Fruit fly (Drosophila melanogaster) whole organism, embryonic: ENCODE data around the gene Ndfip.
A peak's percentile ranks its signal among the peaks of the same experiment; 100 is the strongest.

ENCODE experiments used
- Atf6 ChIP-seq: fragments of 200-800 bp; sonication (Bioruptor generic); IDR thresholded peaks from 2 replicates; pipeline ENCODE4 v1.3.6; 2022; ENCODE audit warnings: missing biosample characterization, missing genetic modification characterization
- Awh ChIP-seq: fragments of 200-800 bp; sonication (Bioruptor generic); IDR thresholded peaks from 2 replicates; pipeline ENCODE4, ENCODE4 v1.3.6; 2022; ENCODE audit warnings: missing biosample characterization, missing genetic modification characterization
- BtbVII ChIP-seq: fragments of 200-800 bp; sonication (Bioruptor generic); optimal IDR thresholded peaks from 3 replicates; lab custom pipeline; 2017; ENCODE audit warnings: missing biosample characterization, mild to moderate bottlenecking, missing genetic modification characterization
- C15 ChIP-seq: fragments of 200-800 bp; sonication (Bioruptor generic); IDR thresholded peaks from 3 replicates; pipeline ENCODE4 v1.3.6; 2022; ENCODE audit warnings: missing biosample characterization, missing genetic modification characterization
- CG10462 ChIP-seq: fragments of 200-800 bp; sonication (Bioruptor generic); optimal IDR thresholded peaks from 2 replicates; lab custom pipeline; 2016; ENCODE audit warnings: missing biosample characterization, missing genetic modification characterization
- CG11085 ChIP-seq: fragments of 200-800 bp; sonication (Bioruptor generic); IDR thresholded peaks from 2 replicates; pipeline ENCODE4 v1.3.6; 2022; ENCODE audit warnings: missing biosample characterization, missing genetic modification characterization
- CG13775 ChIP-seq: fragments of 200-800 bp; sonication (Bioruptor generic); optimal IDR thresholded peaks from 3 replicates; lab custom pipeline; 2017; ENCODE audit warnings: missing biosample characterization, mild to moderate bottlenecking, missing genetic modification characterization
- CG14050 ChIP-seq: fragments of 200-800 bp; sonication (Bioruptor generic); IDR thresholded peaks from 3 replicates; pipeline ENCODE4 v1.3.6; 2022; ENCODE audit warnings: missing biosample characterization, missing genetic modification characterization
- CG1529 ChIP-seq: fragments of 200-800 bp; sonication (Bioruptor generic); optimal IDR thresholded peaks from 3 replicates; lab custom pipeline; 2018; ENCODE audit warnings: missing biosample characterization, missing genetic modification characterization
- CG17186 ChIP-seq: fragments of 200-800 bp; sonication (Bioruptor generic); optimal IDR thresholded peaks from 3 replicates; lab custom pipeline; 2017; ENCODE audit warnings: missing biosample characterization, missing genetic modification reagents, missing genetic modification characterization
- CG18764 ChIP-seq: fragments of 200-800 bp; sonication (Bioruptor generic); optimal IDR thresholded peaks from 3 replicates; lab custom pipeline; 2016; ENCODE audit warnings: missing biosample characterization, missing genetic modification characterization
- CG30020 ChIP-seq: fragments of 200-800 bp; optimal IDR thresholded peaks from 2 replicates; lab custom pipeline; 2019; ENCODE audit warnings: missing biosample characterization, mild to moderate bottlenecking, missing genetic modification characterization, moderate library complexity
- CG3163 ChIP-seq: fragments of 200-800 bp; sonication (Bioruptor generic); optimal IDR thresholded peaks from 3 replicates; lab custom pipeline; 2016; ENCODE audit warnings: missing biosample characterization, missing genetic modification characterization
- CG4617 ChIP-seq: fragments of 200-800 bp; sonication (Bioruptor generic); optimal IDR thresholded peaks from 3 replicates; lab custom pipeline; 2016; ENCODE audit warnings: missing biosample characterization, missing genetic modification characterization, borderline replicate concordance
- CG5245 ChIP-seq: fragments of 200-800 bp; sonication (Bioruptor generic); optimal IDR thresholded peaks from 3 replicates; lab custom pipeline; 2016; ENCODE audit warnings: missing biosample characterization, missing genetic modification characterization
- CG5953 ChIP-seq: fragments of 200-800 bp; sonication (Bioruptor generic); IDR thresholded peaks from 2 replicates; pipeline ENCODE4 v1.3.6; 2022; ENCODE audit warnings: missing biosample characterization, missing genetic modification characterization
- CG7556 ChIP-seq: fragments of 200-800 bp; sonication (Bioruptor generic); optimal IDR thresholded peaks from 2 replicates; lab custom pipeline; 2017; ENCODE audit warnings: missing biosample characterization, mild to moderate bottlenecking, missing genetic modification characterization
- CG9932 ChIP-seq: fragments of 200-800 bp; sonication (Bioruptor generic); IDR thresholded peaks from 2 replicates; pipeline ENCODE4 v1.3.6; 2022; ENCODE audit warnings: missing biosample characterization, missing genetic modification characterization
- D19A ChIP-seq: fragments of 200-800 bp; optimal IDR thresholded peaks from 3 replicates; lab custom pipeline; 2019; ENCODE audit warnings: missing biosample characterization, mild to moderate bottlenecking, missing genetic modification characterization, moderate library complexity
- Eip74EF ChIP-seq, 2 experiments: fragments of 200-800 bp in 1 of 2; fragments of >200 bp in 1 of 2; sonication (Bioruptor generic) in 1 of 2; optimal IDR thresholded peaks; 2 replicates each; lab custom pipeline; 2017 to 2019; ENCODE audit warnings: missing biosample characterization in 2 of 2, missing genetic modification characterization in 2 of 2, mild to moderate bottlenecking in 1 of 2, moderate library complexity in 1 of 2
- Elba2 ChIP-seq: fragments of 200-800 bp; sonication (Bioruptor generic); optimal IDR thresholded peaks from 3 replicates; lab custom pipeline; 2016; ENCODE audit warnings: missing biosample characterization, missing genetic modification characterization
- HLH54F ChIP-seq: fragments of 200-800 bp; sonication (Bioruptor generic); optimal IDR thresholded peaks from 3 replicates; lab custom pipeline; 2016; ENCODE audit warnings: missing biosample characterization, missing genetic modification characterization
- Hmr ChIP-seq: fragments of 200-800 bp; sonication (Bioruptor generic); optimal IDR thresholded peaks from 3 replicates; lab custom pipeline; 2017; ENCODE audit warnings: mild to moderate bottlenecking, missing biosample characterization, missing genetic modification reagents, missing genetic modification characterization
- Meics ChIP-seq: fragments of 200-800 bp; sonication (Bioruptor generic); optimal IDR thresholded peaks from 2 replicates; lab custom pipeline; 2017; ENCODE audit warnings: missing biosample characterization, mild to moderate bottlenecking, missing genetic modification characterization
- Neu2 ChIP-seq: fragments of 200-800 bp; sonication (Bioruptor generic); optimal IDR thresholded peaks from 3 replicates; lab custom pipeline; 2016; ENCODE audit warnings: missing biosample characterization, missing genetic modification characterization, borderline replicate concordance
- Sox100B ChIP-seq: fragments of 200-800 bp; sonication (Bioruptor generic); optimal IDR thresholded peaks from 3 replicates; lab custom pipeline; 2018; ENCODE audit warnings: missing biosample characterization, mild to moderate bottlenecking, missing genetic modification characterization
- Xrp1 ChIP-seq: fragments of 200-800 bp; sonication (Bioruptor generic); IDR thresholded peaks from 2 replicates; pipeline ENCODE4 v1.3.6; 2022; ENCODE audit warnings: missing biosample characterization, missing genetic modification characterization
- aop ChIP-seq: fragments of 200-800 bp; sonication (Bioruptor generic); IDR thresholded peaks from 2 replicates; pipeline ENCODE4 v1.3.6; 2022; ENCODE audit warnings: missing biosample characterization, missing genetic modification characterization
- ato ChIP-seq: fragments of 200-800 bp; sonication (Bioruptor generic); IDR thresholded peaks from 2 replicates; pipeline ENCODE4 v1.3.6; 2022; ENCODE audit warnings: missing biosample characterization, missing genetic modification characterization; ENCODE audit not compliant: partially characterized antibody
- bcd ChIP-seq: fragments of 200-800 bp; sonication (Bioruptor generic); optimal IDR thresholded peaks from 2 replicates; lab custom pipeline; 2017; ENCODE audit warnings: missing biosample characterization, mild to moderate bottlenecking, missing genetic modification characterization
- chm ChIP-seq: fragments of 200-800 bp; sonication (Bioruptor generic); IDR thresholded peaks from 2 replicates; pipeline ENCODE4 v1.3.6; 2022; ENCODE audit warnings: missing biosample characterization, missing genetic modification characterization
- corto ChIP-seq: fragments of 200-800 bp; sonication (Bioruptor generic); optimal IDR thresholded peaks from 2 replicates; lab custom pipeline; 2016; ENCODE audit warnings: missing biosample characterization, mild to moderate bottlenecking, missing genetic modification characterization, moderate library complexity
- danr ChIP-seq: fragments of 200-800 bp; sonication (Bioruptor generic); IDR thresholded peaks from 2 replicates; pipeline ENCODE4 v1.3.6; 2022; ENCODE audit warnings: missing biosample characterization, missing genetic modification characterization
- dm ChIP-seq: fragments of 200-800 bp; sonication (Bioruptor generic); optimal IDR thresholded peaks from 3 replicates; lab custom pipeline; 2016; ENCODE audit warnings: missing biosample characterization, missing genetic modification characterization
- ems ChIP-seq: fragments of 200-800 bp; sonication (Bioruptor generic); optimal IDR thresholded peaks from 3 replicates; lab custom pipeline; 2016; ENCODE audit warnings: missing biosample characterization, missing genetic modification characterization
- ewg ChIP-seq: fragments of 200-800 bp; sonication (Bioruptor generic); optimal IDR thresholded peaks from 3 replicates; lab custom pipeline; 2017; ENCODE audit warnings: mild to moderate bottlenecking, missing biosample characterization, missing genetic modification reagents, missing genetic modification characterization
- grau ChIP-seq: fragments of 200-800 bp; optimal IDR thresholded peaks from 3 replicates; lab custom pipeline; 2019; ENCODE audit warnings: missing biosample characterization, mild to moderate bottlenecking, missing genetic modification characterization, moderate library complexity
- gsb-n ChIP-seq: fragments of 200-800 bp; sonication (Bioruptor generic); optimal IDR thresholded peaks from 3 replicates; lab custom pipeline; 2018; ENCODE audit warnings: missing biosample characterization, mild to moderate bottlenecking, missing genetic modification characterization
- lab ChIP-seq: fragments of 200-800 bp; sonication (Bioruptor generic); optimal IDR thresholded peaks from 3 replicates; lab custom pipeline; 2017; ENCODE audit warnings: missing biosample characterization, missing genetic modification characterization, mild to moderate bottlenecking, moderate library complexity, missing genetic modification reagents
- lilli ChIP-seq: fragments of 200-800 bp; sonication (Bioruptor generic); optimal IDR thresholded peaks from 3 replicates; lab custom pipeline; 2016; ENCODE audit warnings: missing biosample characterization, missing genetic modification characterization
- pan ChIP-seq, 4 experiments: fragments of >200 bp in 3 of 4; fragments of 200-800 bp in 1 of 4; sonication (Bioruptor generic) in 1 of 4; optimal IDR thresholded peaks in 3 of 4; IDR thresholded peaks in 1 of 4; 2 replicates each; pipeline versions ENCODE4 v1.3.6 to Lab custom; 2017 to 2022; ENCODE audit warnings: missing biosample characterization in 2 of 4, missing genetic modification characterization in 2 of 4, mixed read lengths in 1 of 4
- ranshi ChIP-seq: fragments of 200-800 bp; sonication (Bioruptor generic); IDR thresholded peaks from 2 replicates; pipeline ENCODE4 v1.3.6; 2022; ENCODE audit warnings: missing biosample characterization, missing genetic modification characterization
- slou ChIP-seq: fragments of 200-800 bp; sonication (Bioruptor generic); optimal IDR thresholded peaks from 3 replicates; lab custom pipeline; 2016; ENCODE audit warnings: missing biosample characterization, missing genetic modification characterization
- sna ChIP-seq: fragments of 200-800 bp; sonication (Bioruptor generic); IDR thresholded peaks from 2 replicates; pipeline ENCODE4 v1.3.6; 2022; ENCODE audit warnings: missing biosample characterization, missing genetic modification characterization; ENCODE audit not compliant: partially characterized antibody
- ssp ChIP-seq: fragments of 200-800 bp; sonication (Bioruptor generic); IDR thresholded peaks from 2 replicates; pipeline ENCODE4 v1.3.6; 2022; ENCODE audit warnings: missing biosample characterization, missing genetic modification characterization
- twi ChIP-seq: fragments of 200-800 bp; optimal IDR thresholded peaks from 2 replicates; lab custom pipeline; 2019; ENCODE audit warnings: missing biosample characterization, mild to moderate bottlenecking, missing genetic modification characterization, moderate library complexity
- wek ChIP-seq: fragments of 200-800 bp; sonication (Bioruptor generic); optimal IDR thresholded peaks from 3 replicates; lab custom pipeline; 2018; ENCODE audit warnings: missing biosample characterization, mild to moderate bottlenecking, missing genetic modification characterization, moderate library complexity
- zen ChIP-seq: fragments of 200-800 bp; sonication (Bioruptor generic); optimal IDR thresholded peaks from 3 replicates; lab custom pipeline; 2018; ENCODE audit warnings: missing biosample characterization, mild to moderate bottlenecking, missing genetic modification characterization, moderate library complexity
- zfh2 ChIP-seq: fragments of 200-800 bp; sonication (Bioruptor generic); optimal IDR thresholded peaks from 2 replicates; lab custom pipeline; 2016; ENCODE audit warnings: missing biosample characterization, missing genetic modification characterization

Gene Ndfip

DNA sequence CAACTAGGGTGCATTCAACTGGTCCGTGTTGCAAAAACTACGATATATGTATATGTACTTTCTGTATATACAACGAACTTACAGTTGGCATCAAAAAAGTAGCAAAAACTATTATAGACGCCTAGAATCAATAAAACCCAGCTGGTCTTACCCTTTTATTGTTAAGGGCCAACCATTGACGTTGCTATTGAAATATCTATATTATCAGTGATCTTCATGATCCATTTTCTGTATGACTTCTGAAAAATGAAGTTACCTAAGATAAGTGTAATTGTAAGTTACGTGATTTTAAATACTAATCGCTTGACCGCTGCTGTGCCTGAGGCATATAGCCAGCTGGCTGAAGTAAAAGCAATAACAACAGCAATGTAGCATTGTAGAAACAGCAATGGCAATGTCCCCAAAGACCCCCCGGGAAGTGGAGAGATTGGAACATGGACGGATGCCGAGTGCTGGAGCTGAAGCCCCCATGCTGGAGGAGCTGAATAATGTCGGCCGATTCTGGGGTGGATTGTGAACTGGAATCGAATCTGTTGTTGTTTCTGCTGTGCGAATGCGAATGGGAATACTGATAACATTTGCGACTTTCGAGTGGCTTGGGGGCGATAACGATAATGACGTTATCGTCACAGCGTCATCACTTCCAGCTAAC, 3.8 kb upstream of the Ndfip start (continued):
- TF ChIP-seq CG5245 (GFP tag; lab: Kevin White, UChicago) (no peak), CG17186 (GFP tag; lab: Kevin White, UChicago) (no peak), CG1529 (no peak), twi (tag; lab: Kevin White, UChicago) (no peak), CG4617 (GFP tag; lab: Kevin White, UChicago) (no peak), CG13775 (no peak), ato (GFP tag; lab: Robert Waterston, UW) (no peak), CG11085 (GFP tag; lab: Robert Waterston, UW) (no peak), Hmr (GFP tag; lab: Kevin White, UChicago) (peak; percentile 43), Eip74EF (GFP tag; optimal IDR thresholded peaks at IDR 0.05; lab: Kevin White, UChicago) (no peak), slou (GFP tag; lab: Kevin White, UChicago) (no peak), Neu2 (no peak), zfh2 (GFP tag; lab: Kevin White, UChicago) (no peak), lab (GFP tag; lab: Kevin White, UChicago) (peak; percentile 63), grau (tag; lab: Kevin White, UChicago) (peak; percentile 43), CG10462 (GFP tag; lab: Kevin White, UChicago) (no peak), ranshi (GFP tag; lab: Robert Waterston, UW) (no peak), HLH54F (peak; percentile 9), CG30020 (tag; lab: Kevin White, UChicago) (no peak), CG14050 (GFP tag; lab: Robert Waterston, UW) (no peak; the same call in 2 of the 3 replicates), Xrp1 (GFP tag; lab: Robert Waterston, UW) (0 out of 2 replicates have a peak, but pooled peaks have one; percentile 40), C15 (GFP tag; lab: Robert Waterston, UW) (no peak), ewg (no peak), gsb-n (tag; lab: Kevin White, UChicago) (peak; percentile 13), bcd (peak; percentile 22), dm (GFP tag; lab: Kevin White, UChicago) (peak; percentile 12), CG9932 (GFP tag; lab: Robert Waterston, UW) (no peak), ems (GFP tag; lab: Kevin White, UChicago) (peak; percentile 27), Awh (no peak), Atf6 (GFP tag; lab: Robert Waterston, UW) (peak; percentile 39; the same call in 1 of the 2 replicates), CG5953 (GFP tag; lab: Robert Waterston, UW) (no peak), Meics (GFP tag; lab: Kevin White, UChicago) (peak; percentile 48), sna (GFP tag; lab: Robert Waterston, UW) (no peak), zen (tag; lab: Kevin White, UChicago) (no peak), CG3163 (GFP tag; lab: Kevin White, UChicago) (no peak), CG18764 (GFP tag; lab: Kevin White, UChicago) (no peak), CG7556 (no peak), danr (GFP tag; lab: Robert Waterston, UW) (no peak), chm (GFP tag; lab: Robert Waterston, UW) (no peak; the same call in 1 of the 2 replicates), corto (GFP tag; lab: Kevin White, UChicago) (no peak), wek (GFP tag; lab: Kevin White, UChicago) (no peak), ssp (no peak), pan (optimal IDR thresholded peaks at IDR 0.05; lab: Kevin White, UChicago) (no peak), pan (GFP tag; optimal IDR thresholded peaks at IDR 0.05 in 1 of 2, IDR thresholded peaks at IDR 0.05 in 1 of 2) (peak in 1 of 2 experiments; percentile 40), D19A (tag; lab: Kevin White, UChicago) (peak; percentile 56), BtbVII (no peak), Elba2 (GFP tag; lab: Kevin White, UChicago) (no peak), Sox100B (no peak), aop (GFP tag; lab: Robert Waterston, UW) (no peak), lilli (GFP tag; lab: Kevin White, UChicago) (peak; percentile 43)
